Worm (Caenorhabditis elegans): ENCODE results near the gene trcs-2.

ce11 chrII:8764332-8764731 is 42.1 kb downstream of the trcs-2 start:
- TF ChIP-seq ama-1 (optimal IDR thresholded peaks at IDR 0.05): no peak
- no peak for TF ChIP-seq F13H6.1 (tag; optimal IDR thresholded peaks at IDR 0.05)
- no peak for TF ChIP-seq C38D4.7 (GFP tag; optimal IDR thresholded peaks at IDR 0.05)
- no peak for TF ChIP-seq fkh-10 (GFP tag; optimal IDR thresholded peaks at IDR 0.05)
- no peak for TF ChIP-seq ets-4 (tag; optimal IDR thresholded peaks at IDR 0.05)

All from whole organism, late embryonic.